5 worm cellular contexts compared by ENCODE assay signal in genomic region chrX:8550099-8550498, ce11.
TF ChIP-seq lines count a peak whose summit lies in the region.

No protein-coding gene starts in this region.

TF ChIP-seq in whole organism, L1 larva, 84 proteins besides CTCF, POLR2A, EP300 and RAD21 (continued from another document and continues in another):
- TF ChIP-seq rnt-1 (tag; optimal IDR thresholded peaks at IDR 0.05; lab: Kevin White, UChicago) (peak; percentile 53), nhr-71 (tag; optimal IDR thresholded peaks at IDR 0.05; lab: Kevin White, UChicago) (peak; percentile 79), efl-1 (optimal IDR thresholded peaks at IDR 0.05; lab: Kevin White, UChicago) (peak; percentile 20 to 34), efl-1 (GFP tag; optimal IDR thresholded peaks at IDR 0.05 in 1 of 2; lab: Kevin White, UChicago) (no peak), dsc-1 (tag; optimal IDR thresholded peaks at IDR 0.05; lab: Kevin White, UChicago) (no peak), grh-1 (GFP tag; IDR thresholded peaks at IDR 0.05; lab: Robert Waterston, UW) (peak; percentile 63), nhr-77 (tag; optimal IDR thresholded peaks at IDR 0.05; lab: Kevin White, UChicago) (peak; percentile 45), elt-3 (tag; optimal IDR thresholded peaks at IDR 0.05; lab: Kevin White, UChicago) (peak in 4 of 6 experiments; percentile 20 to 63 (median 38)), nhr-19 (GFP tag; conservative IDR thresholded peaks at IDR 0.05; lab: Robert Waterston, UW) (peak; percentile 56), unc-30 (tag; optimal IDR thresholded peaks at IDR 0.05; lab: Kevin White, UChicago) (no peak), unc-98 (GFP tag; IDR thresholded peaks at IDR 0.05; lab: Robert Waterston, UW) (no peak), ceh-82 (tag; optimal IDR thresholded peaks at IDR 0.05; lab: Kevin White, UChicago) (peak in 2 of 3 experiments; percentile 14 to 45), nhr-47 (tag; optimal IDR thresholded peaks at IDR 0.05; lab: Kevin White, UChicago) (peak; percentile 56), lin-14 (GFP tag; optimal IDR thresholded peaks at IDR 0.05; lab: Kevin White, UChicago) (peak; percentile 90), mdl-1 (tag; optimal IDR thresholded peaks at IDR 0.05; lab: Kevin White, UChicago) (peak in 1 of 2 experiments; percentile 85), elt-2 (tag; optimal IDR thresholded peaks at IDR 0.05; lab: Kevin White, UChicago) (peak; percentile 32), nhr-20 (tag; optimal IDR thresholded peaks at IDR 0.05; lab: Kevin White, UChicago) (peak; percentile 89), egl-27 (tag; optimal IDR thresholded peaks at IDR 0.05; lab: Kevin White, UChicago) (peak; percentile 33 to 62), lsy-2 (tag; optimal IDR thresholded peaks at IDR 0.05; lab: Kevin White, UChicago) (peak; percentile 35 to 69), ceh-90 (tag; optimal IDR thresholded peaks at IDR 0.05; lab: Kevin White, UChicago) (no peak), dpl-1 (GFP tag; optimal IDR thresholded peaks at IDR 0.05; lab: Kevin White, UChicago) (peak in 2 of 3 experiments; percentile 7 to 40), C16A3.4 (tag; optimal IDR thresholded peaks at IDR 0.05; lab: Kevin White, UChicago) (peak; percentile 24), fos-1 (tag; optimal IDR thresholded peaks at IDR 0.05; lab: Kevin White, UChicago) (peak; percentile 27), nhr-90 (tag; optimal IDR thresholded peaks at IDR 0.05; lab: Kevin White, UChicago; ENCODE audit: poor library complexity) (peak; percentile 58), lin-35 (GFP tag; optimal IDR thresholded peaks at IDR 0.05; lab: Kevin White, UChicago) (peak; percentile 6 to 80)

TF ChIP-seq in whole organism, L2 larva, 48 proteins besides CTCF, POLR2A, EP300 and RAD21 (continued from another document):
- TF ChIP-seq elt-3 (tag; optimal IDR thresholded peaks at IDR 0.05; lab: Kevin White, UChicago) (no peak), crh-2 (tag; optimal IDR thresholded peaks at IDR 0.05; lab: Kevin White, UChicago) (peak; percentile 80), lsy-2 (tag; optimal IDR thresholded peaks at IDR 0.05; lab: Kevin White, UChicago) (peak in 1 of 2 experiments; percentile 40), nhr-77 (tag; optimal IDR thresholded peaks at IDR 0.05; lab: Kevin White, UChicago) (no peak), mdl-1 (tag; optimal IDR thresholded peaks at IDR 0.05; lab: Kevin White, UChicago) (peak; percentile 49 to 88), sma-3 (GFP tag; optimal IDR thresholded peaks at IDR 0.05; lab: Kevin White, UChicago) (peak; percentile 70), lin-13 (GFP tag; optimal IDR thresholded peaks at IDR 0.05; lab: Kevin White, UChicago) (peak; percentile 41), fos-1 (tag; optimal IDR thresholded peaks at IDR 0.05; lab: Kevin White, UChicago) (peak; percentile 66), nhr-23 (tag; optimal IDR thresholded peaks at IDR 0.05; lab: Kevin White, UChicago) (no peak)

TF ChIP-seq in whole organism, L3 larva, 47 proteins besides CTCF, POLR2A, EP300 and RAD21 (continued from another document):
- no peak for TF ChIP-seq jun-1 (tag; optimal IDR thresholded peaks at IDR 0.05; lab: Kevin White, UChicago)
- no peak for TF ChIP-seq ceh-28 (tag; optimal IDR thresholded peaks at IDR 0.05; lab: Kevin White, UChicago)
- no peak for TF ChIP-seq ztf-4 (tag; optimal IDR thresholded peaks at IDR 0.05; lab: Kevin White, UChicago)
- TF ChIP-seq mdl-1 (tag; optimal IDR thresholded peaks at IDR 0.05; lab: Kevin White, UChicago) = peak; percentile 61
- peak; percentile 24 for TF ChIP-seq egl-27 (tag; optimal IDR thresholded peaks at IDR 0.05; lab: Kevin White, UChicago)
- TF ChIP-seq fkh-10 (GFP tag; optimal IDR thresholded peaks at IDR 0.05; lab: Kevin White, UChicago) = no peak
- TF ChIP-seq fos-1 (tag; optimal IDR thresholded peaks at IDR 0.05; lab: Kevin White, UChicago) = no peak
- TF ChIP-seq nhr-77 (tag; optimal IDR thresholded peaks at IDR 0.05; lab: Kevin White, UChicago) = no peak
- TF ChIP-seq ZK546.5 (tag; optimal IDR thresholded peaks at IDR 0.05; lab: Kevin White, UChicago) = no peak
- no peak for TF ChIP-seq egl-5 (tag; optimal IDR thresholded peaks at IDR 0.05; lab: Kevin White, UChicago)
- TF ChIP-seq lin-39 (tag; optimal IDR thresholded peaks at IDR 0.05; lab: Kevin White, UChicago) = no peak
- peak; percentile 0 for TF ChIP-seq skn-1 (tag; optimal IDR thresholded peaks at IDR 0.05; lab: Kevin White, UChicago)
- TF ChIP-seq ceh-82 (tag; optimal IDR thresholded peaks at IDR 0.05; lab: Kevin White, UChicago) = no peak
- TF ChIP-seq lsy-12 (tag; optimal IDR thresholded peaks at IDR 0.05; lab: Kevin White, UChicago) = no peak
- no peak for TF ChIP-seq lin-15B (tag; optimal IDR thresholded peaks at IDR 0.05; lab: Kevin White, UChicago)
- peak; percentile 69 for TF ChIP-seq pha-4 (tag; optimal IDR thresholded peaks at IDR 0.05; lab: Kevin White, UChicago)
- no peak for TF ChIP-seq elt-3 (tag; optimal IDR thresholded peaks at IDR 0.05; lab: Kevin White, UChicago)
- TF ChIP-seq nhr-23 (tag; optimal IDR thresholded peaks at IDR 0.05; lab: Kevin White, UChicago) = peak; percentile 61
- TF ChIP-seq snpc-4 (tag; optimal IDR thresholded peaks at IDR 0.05; lab: Kevin White, UChicago) = no peak
- no peak for TF ChIP-seq nhr-237 (tag; optimal IDR thresholded peaks at IDR 0.05; lab: Kevin White, UChicago)
- TF ChIP-seq elt-1 (tag; optimal IDR thresholded peaks at IDR 0.05; lab: Kevin White, UChicago) = peak; percentile 78
- TF ChIP-seq ama-1 (optimal IDR thresholded peaks at IDR 0.05; lab: Kevin White, UChicago) = no peak
- TF ChIP-seq nhr-25 (tag; optimal IDR thresholded peaks at IDR 0.05; lab: Kevin White, UChicago) = peak; percentile 96
- TF ChIP-seq ceh-16 (tag; optimal IDR thresholded peaks at IDR 0.05; lab: Kevin White, UChicago) = no peak
- TF ChIP-seq nhr-28 (tag; optimal IDR thresholded peaks at IDR 0.05; lab: Kevin White, UChicago) = no peak
- TF ChIP-seq unc-62 (GFP tag; optimal IDR thresholded peaks at IDR 0.05; lab: Kevin White, UChicago) = no peak
- TF ChIP-seq nhr-67 (tag; optimal IDR thresholded peaks at IDR 0.05; lab: Kevin White, UChicago) = no peak
- TF ChIP-seq nhr-43 (tag; optimal IDR thresholded peaks at IDR 0.05; lab: Kevin White, UChicago; ENCODE audit: poor library complexity, severe bottlenecking) = peak; percentile 26
- TF ChIP-seq aly-2 (tag; optimal IDR thresholded peaks at IDR 0.05; lab: Kevin White, UChicago) = no peak
- TF ChIP-seq nhr-76 (tag; optimal IDR thresholded peaks at IDR 0.05; lab: Kevin White, UChicago) = no peak
TF ChIP-seq in whole organism, L3 larva: peak in this region for 13.

TF ChIP-seq in whole organism, L4 larva, 104 proteins besides CTCF, POLR2A, EP300 and RAD21 (continued from another document and continues in another):
- TF ChIP-seq dmd-9 (GFP tag; IDR thresholded peaks at IDR 0.05; lab: Robert Waterston, UW) (no peak), duxl-1 (tag; optimal IDR thresholded peaks at IDR 0.05; lab: Kevin White, UChicago; ENCODE audit: poor library complexity) (no peak), ceh-82 (tag; optimal IDR thresholded peaks at IDR 0.05; lab: Kevin White, UChicago) (no peak), pha-4 (GFP tag; IDR thresholded peaks at IDR 0.05; lab: Robert Waterston, UW) (peak; percentile 41; the same call in 1 of the 2 replicates), pha-4 (tag; optimal IDR thresholded peaks at IDR 0.05; lab: Kevin White, UChicago) (no peak), spr-3 (GFP tag; optimal IDR thresholded peaks at IDR 0.05; lab: Kevin White, UChicago) (no peak), ceh-62 (tag; optimal IDR thresholded peaks at IDR 0.05; lab: Kevin White, UChicago) (no peak), ama-1 (optimal IDR thresholded peaks at IDR 0.05; lab: Kevin White, UChicago) (no peak), Y75B8A.6 (GFP tag; IDR thresholded peaks at IDR 0.05; lab: Robert Waterston, UW) (no peak), unc-39 (tag; optimal IDR thresholded peaks at IDR 0.05; lab: Kevin White, UChicago) (no peak), nhr-41 (GFP tag; IDR thresholded peaks at IDR 0.05; lab: Robert Waterston, UW) (no peak), aly-2 (tag; optimal IDR thresholded peaks at IDR 0.05; lab: Kevin White, UChicago) (no peak), php-3 (GFP tag; IDR thresholded peaks at IDR 0.05; lab: Robert Waterston, UW) (no peak), F26F4.8 (GFP tag; conservative IDR thresholded peaks at IDR 0.05; lab: Robert Waterston, UW) (no peak), nhr-102 (tag; optimal IDR thresholded peaks at IDR 0.05; lab: Kevin White, UChicago) (peak; percentile 53), unc-62 (GFP tag; optimal IDR thresholded peaks at IDR 0.05 in 1 of 2; lab: Kevin White, UChicago) (no peak), unc-62 (tag; optimal IDR thresholded peaks at IDR 0.05; lab: Kevin White, UChicago) (no peak), arid-1 (GFP tag; conservative IDR thresholded peaks at IDR 0.05; lab: Robert Waterston, UW) (0 out of 2 replicates have a peak, but pooled peaks have one; percentile 24), nhr-42 (GFP tag; IDR thresholded peaks at IDR 0.05; lab: Robert Waterston, UW) (no peak), R02D3.7 (tag; optimal IDR thresholded peaks at IDR 0.05; lab: Kevin White, UChicago) (no peak), ZK337.2 (GFP tag; IDR thresholded peaks at IDR 0.05; lab: Robert Waterston, UW) (no peak), mep-1 (tag; optimal IDR thresholded peaks at IDR 0.05; lab: Kevin White, UChicago) (peak; percentile 75), hlh-30 (tag; optimal IDR thresholded peaks at IDR 0.05; lab: Kevin White, UChicago; ENCODE audit: insufficient read depth) (peak; percentile 84), dve-1 (tag; optimal IDR thresholded peaks at IDR 0.05; lab: Kevin White, UChicago; ENCODE audit: insufficient read depth) (peak; percentile 87), F37D6.2 (tag; optimal IDR thresholded peaks at IDR 0.05; lab: Kevin White, UChicago) (no peak), nhr-25 (tag; optimal IDR thresholded peaks at IDR 0.05; lab: Kevin White, UChicago; ENCODE audit: borderline replicate concordance, insufficient read depth) (no peak), nhr-10 (tag; optimal IDR thresholded peaks at IDR 0.05; lab: Kevin White, UChicago) (no peak), ceh-44 (GFP tag; IDR thresholded peaks at IDR 0.05; lab: Robert Waterston, UW) (no peak), ZK546.5 (tag; optimal IDR thresholded peaks at IDR 0.05; lab: Kevin White, UChicago) (no peak), fkh-10 (GFP tag; optimal IDR thresholded peaks at IDR 0.05; lab: Kevin White, UChicago) (no peak), rbr-2 (tag; optimal IDR thresholded peaks at IDR 0.05; lab: Kevin White, UChicago) (peak; percentile 31), vab-7 (GFP tag; IDR thresholded peaks at IDR 0.05; lab: Robert Waterston, UW) (no peak), hif-1 (tag; optimal IDR thresholded peaks at IDR 0.05; lab: Kevin White, UChicago) (peak in 1 of 2 experiments; percentile 72), snpc-1.2 (GFP tag; IDR thresholded peaks at IDR 0.05; lab: Robert Waterston, UW) (no peak), daf-8 (GFP tag; IDR thresholded peaks at IDR 0.05; lab: Robert Waterston, UW) (no peak), gei-8 (GFP tag; optimal IDR thresholded peaks at IDR 0.05; lab: Kevin White, UChicago) (no peak), lsy-2 (tag; optimal IDR thresholded peaks at IDR 0.05; lab: Kevin White, UChicago) (peak; percentile 37 to 59), hlh-11 (tag; optimal IDR thresholded peaks at IDR 0.05; lab: Kevin White, UChicago) (peak; percentile 94)

TF ChIP-seq in whole organism, young adult, 124 proteins besides CTCF, POLR2A, EP300 and RAD21 (continued from another document):
- TF ChIP-seq somi-1 (GFP tag; optimal IDR thresholded peaks at IDR 0.05; lab: Kevin White, UChicago) (peak; percentile 79), ceh-58 (GFP tag; IDR thresholded peaks at IDR 0.05; lab: Robert Waterston, UW) (no peak), lin-40 (tag; optimal IDR thresholded peaks at IDR 0.05; lab: Kevin White, UChicago) (peak; percentile 86), D2030.7 (GFP tag; IDR thresholded peaks at IDR 0.05; lab: Robert Waterston, UW) (no peak), tlf-1 (GFP tag; optimal IDR thresholded peaks at IDR 0.05; lab: Kevin White, UChicago) (no peak), B0336.3 (GFP tag; IDR thresholded peaks at IDR 0.05; lab: Robert Waterston, UW) (0 out of 2 replicates have a peak, but pooled peaks have one; percentile 25)
